Fruit fly (Drosophila melanogaster) whole organism, adult: Measurements from ENCODE around the gene Rab9.

ENCODE experiments used
- CG12768 ChIP-seq: fragments of 200-800 bp; sonication (Bioruptor generic); optimal IDR thresholded peaks from 2 replicates; lab custom pipeline; 2017; ENCODE audit warnings: missing biosample characterization, missing genetic modification characterization, mild to moderate bottlenecking, moderate library complexity, missing genetic modification reagents
- CG14711 ChIP-seq: fragments of 200-800 bp; sonication (Bioruptor generic); optimal IDR thresholded peaks from 2 replicates; lab custom pipeline; 2018; ENCODE audit warnings: missing biosample characterization, mild to moderate bottlenecking, missing genetic modification characterization, moderate library complexity
- Hr96 ChIP-seq: fragments of 200-800 bp; sonication (Bioruptor generic); optimal IDR thresholded peaks from 2 replicates; lab custom pipeline; 2016; ENCODE audit warnings: missing biosample characterization, missing genetic modification characterization
- cic ChIP-seq: fragments of 200-800 bp; sonication (Bioruptor generic); optimal IDR thresholded peaks from 2 replicates; lab custom pipeline; 2017; ENCODE audit warnings: missing biosample characterization, mild to moderate bottlenecking, missing genetic modification characterization, moderate library complexity
- ovo ChIP-seq: fragments of 200-800 bp; sonication (Bioruptor generic); optimal IDR thresholded peaks from 2 replicates; lab custom pipeline; 2016; ENCODE audit warnings: missing biosample characterization, missing genetic modification characterization

- TF ChIP-seq CG14711 (tag; lab: Kevin White, UChicago) (no peak), CG12768 (no peak), Hr96 (GFP tag; lab: Kevin White, UChicago) (no peak), cic (GFP tag; lab: Kevin White, UChicago) (no peak), ovo (no peak)
Observed at dm6 chr2L:19480406-19481334, 48.3 kb downstream of the Rab9 start.
